Fruit fly (Drosophila melanogaster) whole organism: ENCODE measurements around the gene SecCl.

Experiments used
- CG8478 ChIP-seq: fragments of >200 bp; optimal IDR thresholded peaks from 2 replicates; lab custom pipeline; 2018; ENCODE audit warnings: inconsistent platforms
- Dll ChIP-seq: fragments of >200 bp; optimal IDR thresholded peaks from 2 replicates; lab custom pipeline; 2017
- EcR ChIP-seq, 2 experiments: fragments of >200 bp; optimal IDR thresholded peaks; 2 replicates each; lab custom pipeline; 2017; ENCODE audit warnings: missing biosample characterization in 2 of 2, missing genetic modification characterization in 2 of 2, missing genetic modification reagents in 2 of 2
- pan ChIP-seq: fragments of >200 bp; optimal IDR thresholded peaks from 2 replicates; lab custom pipeline; 2017
- psq ChIP-seq: fragments of >200 bp; optimal IDR thresholded peaks from 2 replicates; lab custom pipeline; 2017
- usp ChIP-seq: fragments of >200 bp; optimal IDR thresholded peaks from 2 replicates; lab custom pipeline; 2017; ENCODE audit warnings: missing biosample characterization, missing genetic modification characterization, mixed read lengths

SecCl gene

dm6 chr3L:17494541-17494940 is 24.6 kb downstream of the SecCl start, which contains the start of gene edin:
Gene edin (plus strand): TSS chr3L:17494880.
- TF ChIP-seq CG8478 (no peak), psq (lab: Kevin White, UChicago) (no peak), pan (lab: Kevin White, UChicago) (no peak), usp (GFP tag; lab: Kevin White, UChicago) (no peak), EcR (GFP tag; optimal IDR thresholded peaks at IDR 0.05; lab: Kevin White, UChicago) (no peak), Dll (lab: Kevin White, UChicago) (no peak)

dm6 chr3L:17495266-17495961 is 25.5 kb downstream of the SecCl start:
- TF ChIP-seq Dll (lab: Kevin White, UChicago) (peak; percentile 19), pan (lab: Kevin White, UChicago) (no peak), usp (GFP tag; lab: Kevin White, UChicago) (no peak), EcR (GFP tag; optimal IDR thresholded peaks at IDR 0.05; lab: Kevin White, UChicago) (peak; percentile 56 to 81), psq (lab: Kevin White, UChicago) (no peak), CG8478 (no peak)

- TF ChIP-seq Dll (lab: Kevin White, UChicago): no peak
- TF ChIP-seq CG8478: no peak
- no peak for TF ChIP-seq usp (GFP tag; lab: Kevin White, UChicago)
- TF ChIP-seq psq (lab: Kevin White, UChicago): no peak
- no peak for TF ChIP-seq pan (lab: Kevin White, UChicago)
- no peak for TF ChIP-seq EcR (GFP tag; optimal IDR thresholded peaks at IDR 0.05; lab: Kevin White, UChicago)
Measured at dm6 chr3L:17496012-17496411, 26.1 kb downstream of the SecCl start.

dm6 chr3L:17496871-17497492 is 27.1 kb downstream of the SecCl start:
- TF ChIP-seq EcR (GFP tag; optimal IDR thresholded peaks at IDR 0.05; lab: Kevin White, UChicago) (no peak), psq (lab: Kevin White, UChicago) (no peak), usp (GFP tag; lab: Kevin White, UChicago) (no peak), Dll (lab: Kevin White, UChicago) (no peak), CG8478 (no peak), pan (lab: Kevin White, UChicago) (no peak)

- TF ChIP-seq usp (GFP tag; lab: Kevin White, UChicago) (no peak), psq (lab: Kevin White, UChicago) (no peak), EcR (GFP tag; optimal IDR thresholded peaks at IDR 0.05; lab: Kevin White, UChicago) (no peak), pan (lab: Kevin White, UChicago) (no peak), Dll (lab: Kevin White, UChicago) (no peak), CG8478 (no peak)
Measured at dm6 chr3L:17497969-17498368, 28.0 kb downstream of the SecCl start.

dm6 chr3L:17498952-17499710 is 29.2 kb downstream of the SecCl start:
- TF ChIP-seq usp (GFP tag; lab: Kevin White, UChicago) (no peak), EcR (GFP tag; optimal IDR thresholded peaks at IDR 0.05; lab: Kevin White, UChicago) (peak in 1 of 2 experiments; percentile 88)

dm6 chr3L:17500315-17500985 is 30.5 kb downstream of the SecCl start:
- TF ChIP-seq CG8478 (no peak), pan (lab: Kevin White, UChicago) (no peak), Dll (lab: Kevin White, UChicago) (no peak), psq (lab: Kevin White, UChicago) (no peak), EcR (GFP tag; optimal IDR thresholded peaks at IDR 0.05; lab: Kevin White, UChicago) (peak in 1 of 2 experiments; percentile 87), usp (GFP tag; lab: Kevin White, UChicago) (no peak)

- TF ChIP-seq usp (GFP tag; lab: Kevin White, UChicago): no peak
- TF ChIP-seq CG8478: no peak
- TF ChIP-seq Dll (lab: Kevin White, UChicago): no peak
- TF ChIP-seq pan (lab: Kevin White, UChicago): no peak
- no peak for TF ChIP-seq psq (lab: Kevin White, UChicago)
- no peak for TF ChIP-seq EcR (GFP tag; optimal IDR thresholded peaks at IDR 0.05; lab: Kevin White, UChicago)
Measured at dm6 chr3L:17502235-17502634, 32.3 kb downstream of the SecCl start.

dm6 chr3L:17504538-17504937 is 34.6 kb downstream of the SecCl start:
- TF ChIP-seq EcR (GFP tag; optimal IDR thresholded peaks at IDR 0.05; lab: Kevin White, UChicago) (no peak), usp (GFP tag; lab: Kevin White, UChicago) (no peak), CG8478 (no peak), Dll (lab: Kevin White, UChicago) (no peak), psq (lab: Kevin White, UChicago) (no peak)

dm6 chr3L:17506005-17506760 is 36.3 kb downstream of the SecCl start:
- no peak for TF ChIP-seq psq (lab: Kevin White, UChicago)
- TF ChIP-seq usp (GFP tag; lab: Kevin White, UChicago): no peak
- TF ChIP-seq EcR (GFP tag; optimal IDR thresholded peaks at IDR 0.05; lab: Kevin White, UChicago): no peak
